Worm (Caenorhabditis elegans) whole organism, L4 larva: ENCODE data around the gene svop-1.

Experiments used
- mdt-29 ChIP-seq: fragments of 200-800 bp; sonication (Bioruptor generic); IDR thresholded peaks from 2 replicates; pipeline ENCODE4 v1.3.6; 2022; ENCODE audit warnings: missing genetic modification reagents, missing genetic modification characterization, missing compliant biosample characterization
- nhr-77 ChIP-seq: fragments of 150-350 bp; optimal IDR thresholded peaks from 2 replicates; lab custom pipeline; 2014; ENCODE audit warnings: missing biosample characterization, missing genetic modification characterization

DNA sequence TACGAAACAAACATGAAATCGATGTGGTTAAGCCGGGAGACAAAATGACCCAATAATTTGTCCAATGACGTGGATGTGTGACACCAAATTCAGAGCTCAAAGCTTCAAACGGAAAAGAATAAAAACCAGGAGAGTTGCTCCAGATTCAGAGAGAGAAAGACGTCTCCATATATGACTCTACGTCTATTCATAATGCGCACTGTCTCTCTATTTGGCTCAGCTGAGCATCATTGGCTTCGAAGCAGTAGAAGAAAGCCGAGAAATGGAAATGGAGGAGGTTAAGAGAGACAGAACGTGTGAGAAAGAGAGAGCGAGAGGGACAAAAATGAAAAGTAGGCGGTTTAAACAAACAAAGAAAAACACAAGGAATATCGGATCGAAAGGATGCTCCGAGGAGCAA, 1.0 kb upstream of the svop-1 start:
- TF ChIP-seq mdt-29 (GFP tag; lab: Robert Waterston, UW) = no peak
- no peak for TF ChIP-seq nhr-77 (tag; lab: Kevin White, UChicago)
